Worm (Caenorhabditis elegans) whole organism, midembryonic: ENCODE measurements around the gene Y7A5A.9.

ENCODE experiments used
- flt-1 ChIP-seq: fragments of 200-800 bp; sonication (Bioruptor generic); IDR thresholded peaks from 2 replicates; pipeline ENCODE4 v1.3.6; 2022; ENCODE audit warnings: missing genetic modification characterization, missing compliant biosample characterization
- med-1 ChIP-seq: sonication (generic microtip); optimal IDR thresholded peaks from 2 replicates; lab custom pipeline; 2017; ENCODE audit warnings: missing genetic modification characterization, mild to moderate bottlenecking, missing compliant biosample characterization, antibody characterized with exemption, missing genetic modification reagents; ENCODE audit not compliant: insufficient read depth
- ref-1 ChIP-seq: fragments of 200-800 bp; sonication (Bioruptor generic); conservative IDR thresholded peaks from 2 replicates; pipeline ENCODE4 v1.3.6; 2022; ENCODE audit warnings: missing genetic modification reagents, missing genetic modification characterization, missing compliant biosample characterization
- ztf-23 ChIP-seq: fragments of 200-800 bp; sonication (Bioruptor generic); IDR thresholded peaks from 2 replicates; pipeline ENCODE4 v1.3.6; 2022; ENCODE audit warnings: missing genetic modification reagents, missing genetic modification characterization, missing compliant biosample characterization

DNA sequence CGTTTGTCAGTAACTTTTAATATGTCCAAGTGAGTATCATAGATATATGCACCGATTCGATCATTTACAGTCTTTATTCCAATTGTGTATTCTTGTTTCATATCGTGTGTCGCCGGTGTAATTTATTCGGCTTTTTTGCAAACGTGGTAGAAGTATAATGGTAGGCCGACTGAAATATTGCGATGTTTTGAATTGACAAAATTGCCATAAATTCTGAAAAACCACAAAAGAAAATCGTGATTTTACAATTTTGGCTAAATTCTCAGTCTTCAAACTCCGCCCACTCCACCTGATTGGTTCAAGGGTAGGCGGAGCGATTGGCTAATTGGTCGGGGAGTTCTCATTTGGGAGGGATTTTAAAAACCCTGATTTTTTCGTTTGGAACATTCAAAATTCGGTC, 42.4 kb upstream of the Y7A5A.9 start, which contains the start of gene Y7A5A.3:
- TF ChIP-seq ref-1 (GFP tag; lab: Robert Waterston, UW) (no peak), flt-1 (no peak), med-1 (no peak), ztf-23 (no peak)
